Worm (Caenorhabditis elegans) whole organism, L2 larva: ENCODE data around the gene R11D1.3.

Experiments
- F13H6.1 ChIP-seq: sonication (generic microtip); optimal IDR thresholded peaks from 2 replicates; lab custom pipeline; 2016; ENCODE audit warnings: missing genetic modification characterization, missing compliant biosample characterization
- R02D3.7 ChIP-seq: fragments of 150-350 bp; optimal IDR thresholded peaks from 2 replicates; lab custom pipeline; 2014; ENCODE audit warnings: missing biosample characterization, missing genetic modification characterization
- Y55F3AM.14 ChIP-seq: fragments of 200-800 bp; sonication (Bioruptor generic); optimal IDR thresholded peaks from 2 replicates; lab custom pipeline; 2018; ENCODE audit warnings: mild to moderate bottlenecking, missing genetic modification characterization, missing compliant biosample characterization
- alr-1 ChIP-seq: fragments of 150-350 bp; optimal IDR thresholded peaks from 2 replicates; lab custom pipeline; 2014; ENCODE audit warnings: missing biosample characterization, missing genetic modification characterization
- aly-2 ChIP-seq: fragments of 150-350 bp; optimal IDR thresholded peaks from 2 replicates; lab custom pipeline; 2014; ENCODE audit warnings: missing biosample characterization, missing genetic modification characterization
- blmp-1 ChIP-seq: sonication (generic microtip); optimal IDR thresholded peaks from 2 replicates; lab custom pipeline; 2017; ENCODE audit warnings: missing genetic modification characterization, mild to moderate bottlenecking, missing compliant biosample characterization, antibody characterized with exemption, moderate library complexity; ENCODE audit not compliant: insufficient read depth
- crh-2 ChIP-seq: sonication (generic microtip); optimal IDR thresholded peaks from 2 replicates; lab custom pipeline; 2017; ENCODE audit warnings: missing biosample characterization, missing genetic modification characterization
- dmd-4 ChIP-seq: sonication (generic microtip); optimal IDR thresholded peaks from 2 replicates; lab custom pipeline; 2017; ENCODE audit warnings: missing biosample characterization, missing genetic modification characterization
- egl-27 ChIP-seq: sonication (generic microtip); optimal IDR thresholded peaks from 3 replicates; lab custom pipeline; 2017; ENCODE audit warnings: missing biosample characterization, missing genetic modification reagents, missing genetic modification characterization
- elt-1 ChIP-seq: fragments of 150-350 bp; optimal IDR thresholded peaks from 2 replicates; lab custom pipeline; 2014; ENCODE audit warnings: missing biosample characterization, missing genetic modification characterization
- elt-3 ChIP-seq: sonication (generic microtip); optimal IDR thresholded peaks from 2 replicates; lab custom pipeline; 2017; ENCODE audit warnings: missing biosample characterization, missing genetic modification characterization
- gmeb-1 ChIP-seq: fragments of 150-350 bp; optimal IDR thresholded peaks from 2 replicates; lab custom pipeline; 2014; ENCODE audit warnings: missing biosample characterization, missing genetic modification characterization
- lin-11 ChIP-seq: fragments of 150-350 bp; sonication (generic microtip); optimal IDR thresholded peaks from 2 replicates; lab custom pipeline; 2014; ENCODE audit warnings: missing biosample characterization, missing genetic modification characterization, inconsistent platforms, mixed read lengths
- mab-5 ChIP-seq: fragments of 150-350 bp; optimal IDR thresholded peaks from 2 replicates; lab custom pipeline; 2014; ENCODE audit warnings: missing biosample characterization, missing genetic modification characterization
- mbf-1 ChIP-seq: sonication (generic microtip); optimal IDR thresholded peaks from 2 replicates; lab custom pipeline; 2017; ENCODE audit warnings: missing biosample characterization, missing genetic modification characterization
- mdl-1 ChIP-seq, 2 experiments: fragments of 150-350 bp in 1 of 2; sonication (generic microtip) in 1 of 2; optimal IDR thresholded peaks; 2 replicates each; lab custom pipeline; 2017; ENCODE audit warnings: missing biosample characterization in 2 of 2, missing genetic modification characterization in 2 of 2
- nhr-11 ChIP-seq: fragments of 150-350 bp; optimal IDR thresholded peaks from 2 replicates; lab custom pipeline; 2014; ENCODE audit warnings: missing biosample characterization, missing genetic modification characterization
- nhr-12 ChIP-seq: fragments of 150-350 bp; optimal IDR thresholded peaks from 2 replicates; lab custom pipeline; 2014; ENCODE audit warnings: missing biosample characterization, missing genetic modification characterization
- nhr-21 ChIP-seq: fragments of 150-350 bp; optimal IDR thresholded peaks from 2 replicates; lab custom pipeline; 2014; ENCODE audit warnings: missing biosample characterization, missing genetic modification characterization
- nhr-23 ChIP-seq: fragments of 150-350 bp; optimal IDR thresholded peaks from 2 replicates; lab custom pipeline; 2014; ENCODE audit warnings: missing biosample characterization, missing genetic modification reagents, missing genetic modification characterization
- nhr-237 ChIP-seq: fragments of 150-350 bp; optimal IDR thresholded peaks from 2 replicates; lab custom pipeline; 2014; ENCODE audit warnings: missing biosample characterization, missing genetic modification characterization
- nhr-77 ChIP-seq: fragments of 150-350 bp; optimal IDR thresholded peaks from 2 replicates; lab custom pipeline; 2014; ENCODE audit warnings: missing biosample characterization, missing genetic modification characterization
- peb-1 ChIP-seq: fragments of 150-350 bp; optimal IDR thresholded peaks from 2 replicates; lab custom pipeline; 2014; ENCODE audit warnings: missing biosample characterization, missing genetic modification characterization
- sem-4 ChIP-seq: fragments of 150-350 bp; optimal IDR thresholded peaks from 2 replicates; lab custom pipeline; 2014; ENCODE audit warnings: missing biosample characterization, missing genetic modification reagents, missing genetic modification characterization
- skn-1 ChIP-seq: sonication (generic microtip); optimal IDR thresholded peaks from 2 replicates; lab custom pipeline; 2017; ENCODE audit warnings: missing biosample characterization, missing genetic modification characterization
- sma-3 ChIP-seq: sonication (generic microtip); optimal IDR thresholded peaks from 2 replicates; lab custom pipeline; 2016; ENCODE audit warnings: missing genetic modification reagents, missing genetic modification characterization, missing compliant biosample characterization
- sma-9 ChIP-seq, 2 experiments: fragments of 150-350 bp in 1 of 2; sonication (generic microtip) in 1 of 2; optimal IDR thresholded peaks; 2 replicates each; lab custom pipeline; 2014 to 2016; ENCODE audit warnings: missing genetic modification characterization in 2 of 2, mild to moderate bottlenecking in 1 of 2, missing biosample characterization in 1 of 2, missing compliant biosample characterization in 1 of 2, missing genetic modification reagents in 1 of 2, moderate library complexity in 1 of 2
- unc-39 ChIP-seq: fragments of 150-350 bp; optimal IDR thresholded peaks from 2 replicates; lab custom pipeline; 2014; ENCODE audit warnings: missing biosample characterization, missing genetic modification characterization
- unc-55 ChIP-seq: fragments of 150-350 bp; sonication (generic microtip); optimal IDR thresholded peaks from 3 replicates; lab custom pipeline; 2014; ENCODE audit warnings: missing biosample characterization, missing genetic modification reagents, missing genetic modification characterization
- unc-62 ChIP-seq: fragments of 150-350 bp; optimal IDR thresholded peaks from 2 replicates; lab custom pipeline; 2014; ENCODE audit warnings: missing biosample characterization, missing genetic modification reagents, missing genetic modification characterization
- ztf-1 ChIP-seq: fragments of 200-800 bp; sonication (Bioruptor generic); conservative IDR thresholded peaks from 2 replicates; pipeline ENCODE4 v1.3.6; 2022; ENCODE audit warnings: missing genetic modification characterization, missing compliant biosample characterization

The R11D1.3 gene

DNA sequence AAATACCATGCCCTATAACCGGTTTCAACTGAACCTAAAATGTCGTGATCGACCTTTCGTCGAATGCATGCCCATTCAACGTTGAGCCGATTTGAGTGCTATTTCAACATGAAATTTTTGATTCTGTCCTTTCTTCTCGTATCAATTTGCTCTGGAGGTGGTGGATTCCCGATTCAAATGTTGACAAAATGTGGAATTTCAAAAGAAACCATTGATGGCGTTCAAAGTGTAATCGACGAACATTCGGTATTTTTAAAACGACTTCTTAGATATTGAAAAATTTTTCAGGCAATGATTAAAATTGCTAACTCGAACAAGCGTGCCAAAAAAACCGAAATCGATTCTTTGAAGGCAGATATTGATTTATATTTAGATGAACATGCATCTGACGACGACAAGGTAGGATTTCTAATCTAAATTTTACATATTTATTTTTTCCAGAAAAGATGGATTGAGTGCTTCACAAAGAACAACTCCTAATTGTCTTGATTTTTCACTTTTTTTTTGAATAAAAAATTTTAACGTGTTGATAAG, 15.3 kb upstream of the R11D1.3 start, which contains the start of gene R11D1.13:
R11D1.13 (plus strand) TSS at position 51 of the 534 bp plus-strand sequence.
- TF ChIP-seq sma-3 (GFP tag; lab: Kevin White, UChicago) (no peak), unc-62 (GFP tag; lab: Kevin White, UChicago) (no peak), nhr-12 (tag; lab: Kevin White, UChicago) (no peak), dmd-4 (tag; lab: Kevin White, UChicago) (no peak), unc-55 (GFP tag; lab: Kevin White, UChicago) (no peak), sma-9 (GFP tag; optimal IDR thresholded peaks at IDR 0.05; lab: Kevin White, UChicago) (no peak), sma-9 (tag; optimal IDR thresholded peaks at IDR 0.05; lab: Kevin White, UChicago) (no peak), F13H6.1 (tag; lab: Kevin White, UChicago) (no peak), aly-2 (tag; lab: Kevin White, UChicago) (no peak), Y55F3AM.14 (GFP tag; lab: Kevin White, UChicago) (no peak), elt-3 (tag; lab: Kevin White, UChicago) (no peak), sem-4 (tag; lab: Kevin White, UChicago) (no peak), alr-1 (no peak), nhr-237 (tag; lab: Kevin White, UChicago) (no peak)

DNA sequence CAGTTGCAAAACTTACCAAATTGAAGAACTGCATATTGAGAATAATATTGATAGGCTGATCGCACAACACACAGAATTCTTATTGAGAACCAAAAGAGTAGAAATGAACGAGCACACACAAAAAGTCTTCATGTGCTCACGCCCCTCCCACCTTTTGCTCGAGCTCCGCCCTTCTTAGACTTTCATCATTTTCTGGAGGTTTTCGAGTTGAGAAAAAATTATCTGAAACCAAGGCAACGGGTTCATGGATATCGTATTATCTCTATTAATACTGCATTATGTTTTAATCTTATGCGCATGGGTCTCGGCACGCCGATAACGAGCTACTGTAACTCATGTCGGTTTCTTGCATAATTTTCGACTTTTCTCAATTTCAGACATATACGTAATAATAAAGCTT, 14.0 kb upstream of the R11D1.3 start, which contains the start of gene R11D1.12:
R11D1.12 (minus strand) TSS at position 101 of the 400 bp plus-strand sequence.
- no peak for TF ChIP-seq sma-3 (GFP tag; lab: Kevin White, UChicago)

DNA sequence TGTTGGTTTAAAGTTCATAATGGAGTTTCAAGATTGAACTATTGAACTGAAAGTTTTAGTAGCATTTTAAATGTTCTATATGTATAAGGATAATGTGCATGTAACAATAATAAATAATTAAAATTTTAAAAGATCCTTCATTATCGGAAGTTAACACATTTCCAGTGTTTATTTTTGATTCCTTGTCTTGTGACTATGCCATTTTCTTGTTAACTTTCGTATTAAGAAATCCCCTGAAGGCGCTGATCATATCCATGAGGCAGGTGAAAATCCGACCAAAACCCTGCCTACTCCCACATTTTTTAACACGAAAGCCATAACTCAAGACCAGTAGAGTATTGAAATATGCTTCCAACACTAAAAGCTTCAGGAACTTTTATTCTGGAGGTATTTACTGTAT, 7.8 kb upstream of the R11D1.3 start, which contains the start of gene R11D1.7:
R11D1.7 (plus strand) TSS at position 301 of the 400 bp plus-strand sequence.
- TF ChIP-seq mab-5 (no peak), nhr-23 (tag; lab: Kevin White, UChicago) (no peak), blmp-1 (tag; lab: Kevin White, UChicago) (no peak), R02D3.7 (tag; lab: Kevin White, UChicago) (no peak), peb-1 (tag; lab: Kevin White, UChicago) (no peak)
- TF ChIP-seq, all 48 proteins: peak for 0

DNA sequence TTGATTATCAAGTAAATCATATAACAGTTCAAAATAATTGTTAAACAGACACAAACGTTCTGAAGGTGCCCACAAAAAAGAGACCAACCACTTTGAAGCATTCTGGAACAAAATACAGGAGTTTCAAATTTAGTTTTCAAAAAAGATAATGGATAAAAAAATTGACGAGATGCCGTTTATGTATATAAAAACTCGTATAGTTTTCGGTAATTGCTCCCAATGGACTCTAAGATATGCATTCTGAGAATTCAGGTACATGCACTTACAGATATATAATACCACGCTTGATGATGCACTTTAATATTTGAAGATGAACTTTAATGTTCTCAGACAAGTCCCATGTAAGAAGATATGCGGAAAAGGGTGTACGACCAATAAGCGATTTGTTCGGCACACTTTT, 6.7 kb upstream of the R11D1.3 start, which contains the start of gene str-181:
str-181 (minus strand) TSS at position 101 of the 400 bp plus-strand sequence.
- TF ChIP-seq mbf-1 (tag; lab: Kevin White, UChicago) (no peak), skn-1 (no peak), nhr-12 (tag; lab: Kevin White, UChicago) (no peak), lin-11 (tag; lab: Kevin White, UChicago) (no peak), nhr-11 (tag; lab: Kevin White, UChicago) (no peak), F13H6.1 (tag; lab: Kevin White, UChicago) (no peak), dmd-4 (tag; lab: Kevin White, UChicago) (no peak), alr-1 (no peak), nhr-77 (tag; lab: Kevin White, UChicago) (no peak), blmp-1 (tag; lab: Kevin White, UChicago) (no peak)

DNA sequence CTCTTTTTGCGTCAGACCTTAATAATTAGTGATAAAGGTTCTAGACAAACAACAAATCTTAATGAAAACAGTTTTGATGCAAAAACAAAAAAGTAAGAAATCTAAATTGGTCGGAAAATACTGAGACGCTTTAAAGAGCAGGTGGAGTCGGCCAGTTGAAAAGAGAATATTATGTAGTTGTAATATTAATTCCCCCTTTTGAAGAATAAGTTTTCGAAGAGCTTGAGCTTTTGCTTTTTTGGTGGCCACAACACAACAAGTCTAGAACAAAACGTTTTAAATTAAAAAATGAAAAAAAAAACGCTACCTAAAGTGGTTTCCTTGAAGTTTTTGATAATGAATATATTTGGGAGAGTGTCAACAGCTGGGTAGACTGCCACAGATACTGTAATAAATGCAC, 4.5 kb upstream of the R11D1.3 start, which contains the start of gene str-178:
str-178 (minus strand) TSS at position 101 of the 400 bp plus-strand sequence.
- TF ChIP-seq unc-39 (tag; lab: Kevin White, UChicago), result no peak
- TF ChIP-seq elt-1 (tag; lab: Kevin White, UChicago), result no peak
- no peak for TF ChIP-seq mdl-1 (tag; optimal IDR thresholded peaks at IDR 0.05; lab: Kevin White, UChicago)
- TF ChIP-seq nhr-23 (tag; lab: Kevin White, UChicago), result no peak
- TF ChIP-seq nhr-12 (tag; lab: Kevin White, UChicago), result no peak
- TF ChIP-seq ztf-1 (GFP tag; lab: Robert Waterston, UW), result no peak
- TF ChIP-seq Y55F3AM.14 (GFP tag; lab: Kevin White, UChicago), result no peak
- TF ChIP-seq gmeb-1 (tag; lab: Kevin White, UChicago), result no peak
- TF ChIP-seq egl-27, result no peak
- TF ChIP-seq crh-2 (tag; lab: Kevin White, UChicago), result no peak
- TF ChIP-seq sem-4 (tag; lab: Kevin White, UChicago), result no peak
- no peak for TF ChIP-seq nhr-21
- no peak for TF ChIP-seq peb-1 (tag; lab: Kevin White, UChicago)
- TF ChIP-seq aly-2 (tag; lab: Kevin White, UChicago), result no peak
- TF ChIP-seq unc-62 (GFP tag; lab: Kevin White, UChicago), result no peak
